Fruit fly (Drosophila melanogaster) whole organism, embryonic: Measurements from ENCODE around the gene Obp99a.
A peak's percentile ranks its signal among the peaks of the same experiment; 100 is the strongest.

Source experiments
- Asciz ChIP-seq: fragments of 200-800 bp; sonication (Bioruptor generic); optimal IDR thresholded peaks from 2 replicates; lab custom pipeline; 2017; ENCODE audit warnings: missing biosample characterization, mild to moderate bottlenecking, missing genetic modification characterization, missing genetic modification reagents
- Atf6 ChIP-seq: fragments of 200-800 bp; sonication (Bioruptor generic); IDR thresholded peaks from 2 replicates; pipeline ENCODE4 v1.3.6; 2022; ENCODE audit warnings: missing biosample characterization, missing genetic modification characterization
- BtbVII ChIP-seq: fragments of 200-800 bp; sonication (Bioruptor generic); optimal IDR thresholded peaks from 3 replicates; lab custom pipeline; 2017; ENCODE audit warnings: missing biosample characterization, mild to moderate bottlenecking, missing genetic modification characterization
- CG1024 ChIP-seq: fragments of 200-800 bp; sonication (Bioruptor generic); IDR thresholded peaks from 2 replicates; pipeline ENCODE4 v1.3.6; 2022; ENCODE audit warnings: missing biosample characterization, missing genetic modification characterization
- CG10565 ChIP-seq: fragments of 200-800 bp; sonication (Bioruptor generic); optimal IDR thresholded peaks from 3 replicates; lab custom pipeline; 2016; ENCODE audit warnings: missing biosample characterization, mild to moderate bottlenecking, missing genetic modification characterization
- CG12236 ChIP-seq: fragments of 200-800 bp; sonication (Bioruptor generic); optimal IDR thresholded peaks from 2 replicates; lab custom pipeline; 2016; ENCODE audit warnings: missing biosample characterization, missing genetic modification characterization
- CG1233 ChIP-seq: fragments of 200-800 bp; sonication (Bioruptor generic); optimal IDR thresholded peaks from 4 replicates; lab custom pipeline; 2018; ENCODE audit warnings: missing biosample characterization, mild to moderate bottlenecking, missing genetic modification characterization
- CG12769 ChIP-seq: fragments of 200-800 bp; sonication (Bioruptor generic); optimal IDR thresholded peaks from 2 replicates; lab custom pipeline; 2019; ENCODE audit warnings: missing biosample characterization, mild to moderate bottlenecking, missing genetic modification characterization, moderate library complexity
- CG14441 ChIP-seq: fragments of 200-800 bp; sonication (Bioruptor generic); IDR thresholded peaks from 2 replicates; pipeline ENCODE4 v1.3.6; 2022; ENCODE audit warnings: missing biosample characterization, missing genetic modification characterization
- CG14965 ChIP-seq: fragments of 200-800 bp; sonication (Bioruptor generic); optimal IDR thresholded peaks from 2 replicates; lab custom pipeline; 2016; ENCODE audit warnings: missing biosample characterization, missing genetic modification characterization, borderline replicate concordance
- CG1529 ChIP-seq: fragments of 200-800 bp; sonication (Bioruptor generic); optimal IDR thresholded peaks from 3 replicates; lab custom pipeline; 2018; ENCODE audit warnings: missing biosample characterization, missing genetic modification characterization
- CG15479 ChIP-seq: fragments of 200-800 bp; sonication (Bioruptor generic); optimal IDR thresholded peaks from 3 replicates; lab custom pipeline; 2019; ENCODE audit warnings: missing biosample characterization, mild to moderate bottlenecking, missing genetic modification characterization, moderate library complexity
- CG17361 ChIP-seq: fragments of 200-800 bp; sonication (Bioruptor generic); IDR thresholded peaks from 3 replicates; pipeline ENCODE4 v1.3.6; 2022; ENCODE audit warnings: missing biosample characterization, missing genetic modification characterization
- CG17612 ChIP-seq: fragments of 200-800 bp; sonication (Bioruptor generic); IDR thresholded peaks from 2 replicates; pipeline ENCODE4 v1.3.6; 2022; ENCODE audit warnings: missing biosample characterization, missing genetic modification characterization
- CG30020 ChIP-seq: fragments of 200-800 bp; optimal IDR thresholded peaks from 2 replicates; lab custom pipeline; 2019; ENCODE audit warnings: missing biosample characterization, mild to moderate bottlenecking, missing genetic modification characterization, moderate library complexity
- CG31365 ChIP-seq: fragments of 200-800 bp; sonication (Bioruptor generic); optimal IDR thresholded peaks from 2 replicates; lab custom pipeline; 2018; ENCODE audit warnings: missing biosample characterization, mild to moderate bottlenecking, missing genetic modification characterization
- CG3281 ChIP-seq: fragments of 200-800 bp; sonication (Bioruptor generic); optimal IDR thresholded peaks from 3 replicates; lab custom pipeline; 2017; ENCODE audit warnings: missing biosample characterization, mild to moderate bottlenecking, missing genetic modification characterization
- D19B ChIP-seq: fragments of 200-800 bp; sonication (Bioruptor generic); optimal IDR thresholded peaks from 2 replicates; lab custom pipeline; 2017; ENCODE audit warnings: missing biosample characterization, mild to moderate bottlenecking, missing genetic modification characterization
- Dip3 ChIP-seq: fragments of 200-800 bp; sonication (Bioruptor generic); optimal IDR thresholded peaks from 3 replicates; lab custom pipeline; 2016; ENCODE audit warnings: missing biosample characterization, missing genetic modification characterization
- Dref ChIP-seq: fragments of 200-800 bp; sonication (Bioruptor generic); IDR thresholded peaks from 2 replicates; pipeline ENCODE4 v1.3.6; 2022; ENCODE audit warnings: missing biosample characterization, missing genetic modification characterization
- E2f2 ChIP-seq: fragments of 200-800 bp; sonication (Bioruptor generic); IDR thresholded peaks from 2 replicates; pipeline ENCODE4 v1.3.6; 2022; ENCODE audit warnings: missing biosample characterization, missing genetic modification characterization
- H15 ChIP-seq: fragments of 200-800 bp; sonication (Bioruptor generic); IDR thresholded peaks from 3 replicates; pipeline ENCODE4 v1.3.6; 2022; ENCODE audit warnings: missing biosample characterization, missing genetic modification characterization
- Hand ChIP-seq: fragments of 200-800 bp; sonication (Bioruptor generic); optimal IDR thresholded peaks from 2 replicates; lab custom pipeline; 2017; ENCODE audit warnings: mild to moderate bottlenecking, missing biosample characterization, missing genetic modification reagents, missing genetic modification characterization
- Hey ChIP-seq: fragments of 200-800 bp; sonication (Bioruptor generic); optimal IDR thresholded peaks from 3 replicates; lab custom pipeline; 2018; ENCODE audit warnings: missing biosample characterization, mild to moderate bottlenecking, missing genetic modification characterization
- Kr ChIP-seq: fragments of 200-800 bp; sonication (Bioruptor generic); optimal IDR thresholded peaks from 2 replicates; lab custom pipeline; 2017; ENCODE audit warnings: missing biosample characterization, mild to moderate bottlenecking, missing genetic modification characterization
- MESR4 ChIP-seq: fragments of 200-800 bp; sonication (Bioruptor generic); optimal IDR thresholded peaks from 2 replicates; lab custom pipeline; 2018; ENCODE audit warnings: missing biosample characterization, mild to moderate bottlenecking, missing genetic modification characterization, moderate library complexity
- Six4 ChIP-seq: fragments of 200-800 bp; sonication (Bioruptor generic); optimal IDR thresholded peaks from 2 replicates; lab custom pipeline; 2016; ENCODE audit warnings: missing biosample characterization, missing genetic modification characterization
- Trl ChIP-seq, 3 experiments: fragments of >200 bp in 2 of 3; fragments of 200-800 bp in 1 of 3; sonication (Bioruptor generic) in 1 of 3; optimal IDR thresholded peaks; 2 replicates in 1 of 3; 3 replicates in 2 of 3; lab custom pipeline; 2016 to 2017; ENCODE audit warnings: missing biosample characterization in 1 of 3, missing genetic modification characterization in 1 of 3
- ara ChIP-seq: fragments of 200-800 bp; sonication (Bioruptor generic); IDR thresholded peaks from 2 replicates; pipeline ENCODE4 v1.3.6; 2022; ENCODE audit warnings: missing biosample characterization, missing genetic modification characterization
- cato ChIP-seq: fragments of 200-800 bp; sonication (Bioruptor generic); optimal IDR thresholded peaks from 2 replicates; lab custom pipeline; 2016; ENCODE audit warnings: missing biosample characterization, missing genetic modification characterization, borderline replicate concordance
- crol ChIP-seq: fragments of 200-800 bp; sonication (Bioruptor generic); IDR thresholded peaks from 2 replicates; pipeline ENCODE4 v1.3.6; 2022; ENCODE audit warnings: missing biosample characterization, missing genetic modification characterization
- dan ChIP-seq: fragments of 200-800 bp; sonication (Bioruptor generic); IDR thresholded peaks from 2 replicates; pipeline ENCODE4 v1.3.6; 2022; ENCODE audit warnings: missing biosample characterization, missing genetic modification characterization
- danr ChIP-seq: fragments of 200-800 bp; sonication (Bioruptor generic); IDR thresholded peaks from 2 replicates; pipeline ENCODE4 v1.3.6; 2022; ENCODE audit warnings: missing biosample characterization, missing genetic modification characterization
- disco-r ChIP-seq: fragments of 200-800 bp; sonication (Bioruptor generic); optimal IDR thresholded peaks from 2 replicates; lab custom pipeline; 2016; ENCODE audit warnings: missing biosample characterization, missing genetic modification characterization
- dpn ChIP-seq, 2 experiments: fragments of 200-800 bp; sonication (Bioruptor generic); optimal IDR thresholded peaks; 3 replicates each; lab custom pipeline; 2016; ENCODE audit warnings: missing biosample characterization in 2 of 2, missing genetic modification characterization in 2 of 2
- eve ChIP-seq, 2 experiments: fragments of >200 bp; optimal IDR thresholded peaks; 2 replicates each; lab custom pipeline; 2017; ENCODE audit warnings: missing biosample characterization in 2 of 2, missing genetic modification characterization in 2 of 2
- gce ChIP-seq: fragments of 200-800 bp; sonication (Bioruptor generic); IDR thresholded peaks from 3 replicates; pipeline ENCODE4 v1.3.6; 2022; ENCODE audit warnings: missing biosample characterization, missing genetic modification characterization
- gt ChIP-seq: fragments of 200-800 bp; sonication (Bioruptor generic); IDR thresholded peaks from 2 replicates; pipeline ENCODE4 v1.3.6; 2022; ENCODE audit warnings: missing biosample characterization, missing genetic modification characterization
- inv ChIP-seq: fragments of 200-800 bp; sonication (Bioruptor generic); IDR thresholded peaks from 2 replicates; pipeline ENCODE4 v1.3.6; 2022; ENCODE audit warnings: missing biosample characterization, missing genetic modification characterization; ENCODE audit not compliant: partially characterized antibody
- jumu ChIP-seq: fragments of 200-800 bp; sonication (Bioruptor generic); optimal IDR thresholded peaks from 3 replicates; lab custom pipeline; 2016; ENCODE audit warnings: missing biosample characterization, missing genetic modification characterization
- luna ChIP-seq: fragments of 200-800 bp; sonication (Bioruptor generic); optimal IDR thresholded peaks from 2 replicates; lab custom pipeline; 2016; ENCODE audit warnings: missing biosample characterization, missing genetic modification characterization
- nerfin-1 ChIP-seq: fragments of 200-800 bp; sonication (Bioruptor generic); optimal IDR thresholded peaks from 3 replicates; lab custom pipeline; 2019; ENCODE audit warnings: missing biosample characterization, mild to moderate bottlenecking, missing genetic modification characterization, moderate library complexity
- odd ChIP-seq: fragments of 200-800 bp; sonication (Bioruptor generic); optimal IDR thresholded peaks from 2 replicates; lab custom pipeline; 2017; ENCODE audit warnings: missing biosample characterization, mild to moderate bottlenecking, missing genetic modification characterization
- row ChIP-seq: fragments of 200-800 bp; sonication (Bioruptor generic); IDR thresholded peaks from 3 replicates; pipeline ENCODE4 v1.3.6; 2022; ENCODE audit warnings: missing biosample characterization, missing genetic modification characterization
- sd ChIP-seq: fragments of 200-800 bp; sonication (Bioruptor generic); optimal IDR thresholded peaks from 3 replicates; lab custom pipeline; 2018; ENCODE audit warnings: missing biosample characterization, mild to moderate bottlenecking, missing genetic modification characterization, moderate library complexity
- sim ChIP-seq: fragments of 200-800 bp; sonication (Bioruptor generic); IDR thresholded peaks from 2 replicates; pipeline ENCODE4 v1.3.6; 2022; ENCODE audit warnings: missing biosample characterization, missing genetic modification characterization
- slp2 ChIP-seq: fragments of 200-800 bp; sonication (Bioruptor generic); optimal IDR thresholded peaks from 2 replicates; lab custom pipeline; 2016; ENCODE audit warnings: missing biosample characterization, missing genetic modification characterization
- sug ChIP-seq: fragments of 200-800 bp; optimal IDR thresholded peaks from 2 replicates; lab custom pipeline; 2019; ENCODE audit warnings: missing biosample characterization, mild to moderate bottlenecking, missing genetic modification characterization, moderate library complexity
- tgo ChIP-seq: fragments of 200-800 bp; sonication (Bioruptor generic); IDR thresholded peaks from 3 replicates; pipeline ENCODE4 v1.3.6; 2022; ENCODE audit warnings: missing biosample characterization, missing genetic modification characterization
- tio ChIP-seq: fragments of 200-800 bp; sonication (Bioruptor generic); optimal IDR thresholded peaks from 2 replicates; lab custom pipeline; 2017; ENCODE audit warnings: missing biosample characterization, missing genetic modification characterization, inconsistent platforms
- trem ChIP-seq: fragments of 200-800 bp; optimal IDR thresholded peaks from 3 replicates; lab custom pipeline; 2019; ENCODE audit warnings: missing biosample characterization, mild to moderate bottlenecking, missing genetic modification characterization, moderate library complexity

Obp99a gene

DNA sequence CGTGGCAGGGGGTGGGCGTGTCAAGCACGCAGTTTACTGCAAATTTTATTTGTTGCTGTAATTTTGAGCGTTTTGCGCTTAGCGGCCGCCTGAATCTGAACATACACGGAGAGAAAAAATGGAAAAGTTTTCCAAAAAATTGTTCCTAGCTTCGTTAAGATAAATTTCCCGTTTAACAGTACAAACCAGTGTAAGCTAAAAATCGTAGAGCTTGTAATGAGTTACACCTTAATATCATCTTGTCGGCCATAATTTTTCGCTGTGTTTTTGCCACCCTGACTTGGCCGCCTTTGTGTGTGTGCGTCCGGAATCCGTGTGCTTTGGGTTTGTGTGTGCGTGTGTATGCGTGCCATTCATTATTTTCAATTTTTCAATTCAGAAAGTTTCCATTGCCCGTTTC, 20.0 kb upstream of the Obp99a start (continued):
- TF ChIP-seq row (GFP tag; lab: Robert Waterston, UW) = peak; percentile 74
- TF ChIP-seq ara (GFP tag; lab: Robert Waterston, UW) = no peak
- no peak for TF ChIP-seq nerfin-1
- no peak for TF ChIP-seq sim (GFP tag; lab: Robert Waterston, UW)
- no peak for TF ChIP-seq cato (GFP tag; lab: Kevin White, UChicago)
- TF ChIP-seq CG31365 (tag; lab: Kevin White, UChicago) = no peak
- TF ChIP-seq tgo = peak; percentile 50; the same call in 2 of the 3 replicates
- TF ChIP-seq slp2 (GFP tag; lab: Kevin White, UChicago) = no peak
- TF ChIP-seq sug (tag; lab: Kevin White, UChicago) = no peak
- TF ChIP-seq CG12769 (tag; lab: Kevin White, UChicago) = peak; percentile 32
- no peak for TF ChIP-seq MESR4 (GFP tag; lab: Kevin White, UChicago)
- TF ChIP-seq eve (GFP tag; optimal IDR thresholded peaks at IDR 0.05; lab: Kevin White, UChicago) = no peak
- peak; percentile 30; the same call in 1 of the 2 replicates for TF ChIP-seq CG14441 (GFP tag; lab: Robert Waterston, UW)
- no peak for TF ChIP-seq Dref
- TF ChIP-seq BtbVII (GFP tag; lab: Kevin White, UChicago) = peak; percentile 45
- no peak for TF ChIP-seq D19B
- no peak for TF ChIP-seq CG17612 (GFP tag; lab: Robert Waterston, UW)
- no peak for TF ChIP-seq Dip3 (GFP tag; lab: Kevin White, UChicago)
- 0 out of 3 replicates have a peak, but pooled peaks have one; percentile 17 for TF ChIP-seq CG17361 (GFP tag; lab: Robert Waterston, UW)
- no peak for TF ChIP-seq danr (GFP tag; lab: Robert Waterston, UW)
- peak; percentile 65 for TF ChIP-seq Hand (GFP tag; lab: Kevin White, UChicago)
- no peak for TF ChIP-seq gce
- no peak for TF ChIP-seq CG12236
- TF ChIP-seq CG14965 (GFP tag; lab: Kevin White, UChicago) = no peak
- 0 out of 3 replicates have a peak, but pooled peaks have one; percentile 25 for TF ChIP-seq H15 (GFP tag; lab: Robert Waterston, UW)
- no peak for TF ChIP-seq disco-r (GFP tag; lab: Kevin White, UChicago)
- TF ChIP-seq inv (GFP tag; lab: Robert Waterston, UW) = no peak
- no peak for TF ChIP-seq trem
- TF ChIP-seq dan (GFP tag; lab: Robert Waterston, UW) = no peak
- TF ChIP-seq Six4 (GFP tag; lab: Kevin White, UChicago) = no peak
- TF ChIP-seq CG1529 (GFP tag; lab: Kevin White, UChicago) = no peak
- TF ChIP-seq jumu (GFP tag; lab: Kevin White, UChicago) = no peak
- TF ChIP-seq CG1233 (GFP tag; lab: Kevin White, UChicago) = peak; percentile 14
- TF ChIP-seq crol (GFP tag; lab: Robert Waterston, UW) = no peak
- TF ChIP-seq CG30020 (tag; lab: Kevin White, UChicago) = no peak
- no peak for TF ChIP-seq CG1024 (GFP tag; lab: Robert Waterston, UW)
- TF ChIP-seq Asciz (GFP tag; lab: Kevin White, UChicago) = peak; percentile 9
- TF ChIP-seq odd (GFP tag; lab: Kevin White, UChicago) = peak; percentile 17
- no peak for TF ChIP-seq CG15479
- peak; percentile 1 to 34 for TF ChIP-seq dpn (GFP tag; optimal IDR thresholded peaks at IDR 0.05; lab: Kevin White, UChicago)
- TF ChIP-seq tio (GFP tag; lab: Kevin White, UChicago) = peak; percentile 4
- no peak for TF ChIP-seq Trl (optimal IDR thresholded peaks at IDR 0.05; lab: Kevin White, UChicago)
- TF ChIP-seq Trl (GFP tag; optimal IDR thresholded peaks at IDR 0.05; lab: Kevin White, UChicago) = no peak
- peak; percentile 56 for TF ChIP-seq CG3281 (GFP tag; lab: Kevin White, UChicago)
- TF ChIP-seq E2f2 (GFP tag; lab: Robert Waterston, UW) = peak; percentile 27; the same call in 1 of the 2 replicates
- no peak for TF ChIP-seq Kr (GFP tag; lab: Kevin White, UChicago)
- TF ChIP-seq Hey (tag; lab: Kevin White, UChicago) = no peak
- TF ChIP-seq CG10565 (GFP tag; lab: Kevin White, UChicago) = no peak
- TF ChIP-seq sd = no peak
- TF ChIP-seq Atf6 (GFP tag; lab: Robert Waterston, UW) = peak; percentile 59; the same call in 1 of the 2 replicates
- no peak for TF ChIP-seq gt (GFP tag; lab: Robert Waterston, UW)
- no peak for TF ChIP-seq luna (GFP tag; lab: Kevin White, UChicago)
